Worm (Caenorhabditis elegans) whole organism, L4/young adult: Measurements from ENCODE around the gene F47G9.4.

Source experiments
- W03F9.2 ChIP-seq: fragments of 150-350 bp; optimal IDR thresholded peaks from 2 replicates; lab custom pipeline; 2014; ENCODE audit warnings: missing biosample characterization, missing genetic modification characterization
- dao-5 ChIP-seq: sonication (generic microtip); optimal IDR thresholded peaks from 2 replicates; lab custom pipeline; 2016; ENCODE audit warnings: missing genotype, missing genetic modification characterization, moderate library complexity, missing compliant biosample characterization
- him-1 ChIP-seq: sonication (generic microtip); optimal IDR thresholded peaks from 2 replicates; lab custom pipeline; 2016; ENCODE audit warnings: missing genotype, missing genetic modification reagents, missing genetic modification characterization, missing compliant biosample characterization

Gene F47G9.4

ce11 chrV:11321719-11322118 is at the start of gene F47G9.4:
F47G9.4 (minus strand) TSS chrV:11321816.
- TF ChIP-seq W03F9.2 (tag; lab: Kevin White, UChicago) (no peak), him-1 (tag; lab: Kevin White, UChicago) (no peak), dao-5 (tag; lab: Kevin White, UChicago) (no peak)

ce11 chrV:11366129-11366528 is 44.5 kb upstream of the F47G9.4 start, which contains the start of gene dop-5:
dop-5 (minus strand) TSS chrV:11366229.
- no peak for TF ChIP-seq dao-5 (tag; lab: Kevin White, UChicago)
- no peak for TF ChIP-seq W03F9.2 (tag; lab: Kevin White, UChicago)
- TF ChIP-seq him-1 (tag; lab: Kevin White, UChicago): no peak

- TF ChIP-seq him-1 (tag; lab: Kevin White, UChicago) (no peak), W03F9.2 (tag; lab: Kevin White, UChicago) (no peak), dao-5 (tag; lab: Kevin White, UChicago) (no peak)
These were observed 42.0 kb upstream of the F47G9.4 start for ce11 chrV:11363575-11363974.

ce11 chrV:11354264-11354663 is 32.6 kb upstream of the F47G9.4 start:
- no peak for TF ChIP-seq dao-5 (tag; lab: Kevin White, UChicago)
- TF ChIP-seq him-1 (tag; lab: Kevin White, UChicago): no peak
- no peak for TF ChIP-seq W03F9.2 (tag; lab: Kevin White, UChicago)

- TF ChIP-seq dao-5 (tag; lab: Kevin White, UChicago): no peak
- TF ChIP-seq W03F9.2 (tag; lab: Kevin White, UChicago): no peak
- TF ChIP-seq him-1 (tag; lab: Kevin White, UChicago): no peak
These were observed 31.3 kb upstream of the F47G9.4 start, which contains the start of gene npr-25 for ce11 chrV:11352893-11353292. npr-25 (minus strand) TSS chrV:11352993.

ce11 chrV:11351263-11351662 is 29.6 kb upstream of the F47G9.4 start:
- TF ChIP-seq W03F9.2 (tag; lab: Kevin White, UChicago) (no peak), dao-5 (tag; lab: Kevin White, UChicago) (no peak), him-1 (tag; lab: Kevin White, UChicago) (no peak)

ce11 chrV:11346912-11347311 is 25.3 kb upstream of the F47G9.4 start, which contains the start of gene grl-7:
grl-7 (minus strand) TSS chrV:11347012.
- no peak for TF ChIP-seq dao-5 (tag; lab: Kevin White, UChicago)
- no peak for TF ChIP-seq W03F9.2 (tag; lab: Kevin White, UChicago)
- no peak for TF ChIP-seq him-1 (tag; lab: Kevin White, UChicago)

ce11 chrV:11344816-11345336 is 23.3 kb upstream of the F47G9.4 start:
- no peak for TF ChIP-seq dao-5 (tag; lab: Kevin White, UChicago)
- TF ChIP-seq W03F9.2 (tag; lab: Kevin White, UChicago): no peak
- no peak for TF ChIP-seq him-1 (tag; lab: Kevin White, UChicago)

ce11 chrV:11344112-11344511 is 22.5 kb upstream of the F47G9.4 start:
- TF ChIP-seq dao-5 (tag; lab: Kevin White, UChicago) (no peak), W03F9.2 (tag; lab: Kevin White, UChicago) (no peak), him-1 (tag; lab: Kevin White, UChicago) (no peak)

- no peak for TF ChIP-seq dao-5 (tag; lab: Kevin White, UChicago)
These were observed 20.3 kb upstream of the F47G9.4 start, which contains the start of gene T02E9.5 for ce11 chrV:11341913-11342312. T02E9.5 (plus strand) TSS chrV:11342233.

ce11 chrV:11341130-11341675 is 19.6 kb upstream of the F47G9.4 start:
- TF ChIP-seq dao-5 (tag; lab: Kevin White, UChicago) (no peak), W03F9.2 (tag; lab: Kevin White, UChicago) (no peak), him-1 (tag; lab: Kevin White, UChicago) (no peak)

ce11 chrV:11336877-11337276 is 15.3 kb upstream of the F47G9.4 start:
- TF ChIP-seq him-1 (tag; lab: Kevin White, UChicago) (no peak), W03F9.2 (tag; lab: Kevin White, UChicago) (no peak), dao-5 (tag; lab: Kevin White, UChicago) (no peak)

ce11 chrV:11335757-11336418 is 14.3 kb upstream of the F47G9.4 start:
- no peak for TF ChIP-seq dao-5 (tag; lab: Kevin White, UChicago)
- no peak for TF ChIP-seq him-1 (tag; lab: Kevin White, UChicago)
- TF ChIP-seq W03F9.2 (tag; lab: Kevin White, UChicago): no peak
